Fruit fly (Drosophila melanogaster) whole organism, embryonic: ENCODE data around the gene Pgant2.

Source experiments
- BEAF-32 ChIP-seq: fragments of 200-800 bp; sonication (Bioruptor generic); optimal IDR thresholded peaks from 3 replicates; lab custom pipeline; 2017; ENCODE audit warnings: missing biosample characterization, missing genetic modification characterization, mild to moderate bottlenecking, moderate library complexity, missing genetic modification reagents
- C15 ChIP-seq: fragments of 200-800 bp; sonication (Bioruptor generic); IDR thresholded peaks from 3 replicates; pipeline ENCODE4 v1.3.6; 2022; ENCODE audit warnings: missing biosample characterization, missing genetic modification characterization
- CG10267 ChIP-seq: fragments of 200-800 bp; sonication (Bioruptor generic); optimal IDR thresholded peaks from 2 replicates; lab custom pipeline; 2018; ENCODE audit warnings: missing biosample characterization, mild to moderate bottlenecking, missing genetic modification characterization, moderate library complexity
- CG10654 ChIP-seq: fragments of 200-800 bp; sonication (Bioruptor generic); optimal IDR thresholded peaks from 2 replicates; lab custom pipeline; 2016; ENCODE audit warnings: missing biosample characterization, missing genetic modification characterization
- CG12769 ChIP-seq: fragments of 200-800 bp; sonication (Bioruptor generic); optimal IDR thresholded peaks from 2 replicates; lab custom pipeline; 2019; ENCODE audit warnings: missing biosample characterization, mild to moderate bottlenecking, missing genetic modification characterization, moderate library complexity
- CG13287 ChIP-seq: fragments of 200-800 bp; sonication (Bioruptor generic); IDR thresholded peaks from 2 replicates; pipeline ENCODE4 v1.3.6; 2022; ENCODE audit warnings: missing biosample characterization, missing genetic modification characterization; ENCODE audit not compliant: partially characterized antibody
- CG13624 ChIP-seq: fragments of 200-800 bp; sonication (Bioruptor generic); optimal IDR thresholded peaks from 2 replicates; lab custom pipeline; 2016; ENCODE audit warnings: missing biosample characterization, missing genetic modification characterization
- CG14014 ChIP-seq: fragments of 200-800 bp; sonication (Bioruptor generic); IDR thresholded peaks from 2 replicates; pipeline ENCODE4 v1.3.6; 2022; ENCODE audit warnings: missing biosample characterization, missing genetic modification characterization
- CG14050 ChIP-seq: fragments of 200-800 bp; sonication (Bioruptor generic); IDR thresholded peaks from 3 replicates; pipeline ENCODE4 v1.3.6; 2022; ENCODE audit warnings: missing biosample characterization, missing genetic modification characterization
- CG16863 ChIP-seq: fragments of 200-800 bp; sonication (Bioruptor generic); optimal IDR thresholded peaks from 3 replicates; lab custom pipeline; 2016; ENCODE audit warnings: missing biosample characterization, missing genetic modification characterization
- CG18011 ChIP-seq: fragments of 200-800 bp; sonication (Bioruptor generic); optimal IDR thresholded peaks from 2 replicates; lab custom pipeline; 2017; ENCODE audit warnings: missing biosample characterization, missing genetic modification characterization, mild to moderate bottlenecking, moderate library complexity, missing genotype
- CG2202 ChIP-seq: fragments of 200-800 bp; sonication (Bioruptor generic); optimal IDR thresholded peaks from 2 replicates; lab custom pipeline; 2018; ENCODE audit warnings: missing biosample characterization, mild to moderate bottlenecking, missing genetic modification characterization
- CG30020 ChIP-seq: fragments of 200-800 bp; optimal IDR thresholded peaks from 2 replicates; lab custom pipeline; 2019; ENCODE audit warnings: missing biosample characterization, mild to moderate bottlenecking, missing genetic modification characterization, moderate library complexity
- CG31365 ChIP-seq: fragments of 200-800 bp; sonication (Bioruptor generic); optimal IDR thresholded peaks from 2 replicates; lab custom pipeline; 2018; ENCODE audit warnings: missing biosample characterization, mild to moderate bottlenecking, missing genetic modification characterization
- CG31388 ChIP-seq: fragments of 200-800 bp; sonication (Bioruptor generic); optimal IDR thresholded peaks from 2 replicates; lab custom pipeline; 2016; ENCODE audit warnings: missing biosample characterization, missing genetic modification characterization
- CG31441 ChIP-seq: fragments of 200-800 bp; sonication (Bioruptor generic); IDR thresholded peaks from 2 replicates; pipeline ENCODE4 v1.3.6; 2022; ENCODE audit warnings: missing biosample characterization, missing genetic modification characterization
- CG3847 ChIP-seq: fragments of 200-800 bp; sonication (Bioruptor generic); IDR thresholded peaks from 2 replicates; pipeline ENCODE4 v1.3.6; 2022; ENCODE audit warnings: missing biosample characterization, missing genetic modification characterization
- CG4424 ChIP-seq: fragments of 200-800 bp; sonication (Bioruptor generic); optimal IDR thresholded peaks from 3 replicates; lab custom pipeline; 2016; ENCODE audit warnings: missing biosample characterization, missing genetic modification characterization
- CG4707 ChIP-seq: fragments of 200-800 bp; sonication (Bioruptor generic); optimal IDR thresholded peaks from 2 replicates; lab custom pipeline; 2018; ENCODE audit warnings: missing biosample characterization, mild to moderate bottlenecking, missing genetic modification characterization, moderate library complexity
- CG6854 ChIP-seq: fragments of 200-800 bp; sonication (Bioruptor generic); optimal IDR thresholded peaks from 3 replicates; lab custom pipeline; 2017; ENCODE audit warnings: missing biosample characterization, mild to moderate bottlenecking, missing genetic modification characterization
- CG7271 ChIP-seq: fragments of 200-800 bp; sonication (Bioruptor generic); optimal IDR thresholded peaks from 2 replicates; lab custom pipeline; 2018; ENCODE audit warnings: missing biosample characterization, mild to moderate bottlenecking, missing genetic modification characterization, moderate library complexity
- Doc2 ChIP-seq: fragments of 200-800 bp; sonication (Bioruptor generic); IDR thresholded peaks from 2 replicates; pipeline ENCODE4 v1.3.6; 2022; ENCODE audit warnings: missing biosample characterization, missing genetic modification characterization
- Dref ChIP-seq: fragments of 200-800 bp; sonication (Bioruptor generic); IDR thresholded peaks from 2 replicates; pipeline ENCODE4 v1.3.6; 2022; ENCODE audit warnings: missing biosample characterization, missing genetic modification characterization
- Drgx ChIP-seq: fragments of 200-800 bp; sonication (Bioruptor generic); IDR thresholded peaks from 2 replicates; pipeline ENCODE4 v1.3.6; 2022; ENCODE audit warnings: missing biosample characterization, missing genetic modification characterization
- E2f2 ChIP-seq: fragments of 200-800 bp; sonication (Bioruptor generic); IDR thresholded peaks from 2 replicates; pipeline ENCODE4 v1.3.6; 2022; ENCODE audit warnings: missing biosample characterization, missing genetic modification characterization
- Ets97D ChIP-seq: fragments of 200-800 bp; sonication (Bioruptor generic); optimal IDR thresholded peaks from 3 replicates; lab custom pipeline; 2016; ENCODE audit warnings: missing biosample characterization, missing genetic modification characterization
- HHEX ChIP-seq: fragments of 200-800 bp; sonication (Bioruptor generic); optimal IDR thresholded peaks from 3 replicates; lab custom pipeline; 2017; ENCODE audit warnings: missing biosample characterization, mild to moderate bottlenecking, missing genetic modification characterization, missing genetic modification reagents
- Hand ChIP-seq: fragments of 200-800 bp; sonication (Bioruptor generic); optimal IDR thresholded peaks from 2 replicates; lab custom pipeline; 2017; ENCODE audit warnings: mild to moderate bottlenecking, missing biosample characterization, missing genetic modification reagents, missing genetic modification characterization
- HmgZ ChIP-seq: fragments of 200-800 bp; sonication (Bioruptor generic); optimal IDR thresholded peaks from 2 replicates; lab custom pipeline; 2018; ENCODE audit warnings: missing biosample characterization, mild to moderate bottlenecking, missing genetic modification characterization
- Hr39 ChIP-seq: fragments of >200 bp; optimal IDR thresholded peaks from 2 replicates; lab custom pipeline; 2017
- Meics ChIP-seq: fragments of 200-800 bp; sonication (Bioruptor generic); optimal IDR thresholded peaks from 2 replicates; lab custom pipeline; 2017; ENCODE audit warnings: missing biosample characterization, mild to moderate bottlenecking, missing genetic modification characterization
- Spps ChIP-seq: fragments of 200-800 bp; sonication (Bioruptor generic); optimal IDR thresholded peaks from 2 replicates; lab custom pipeline; 2018; ENCODE audit warnings: missing biosample characterization, mild to moderate bottlenecking, missing genetic modification characterization
- Sry-β ChIP-seq: fragments of 200-800 bp; sonication (Bioruptor generic); optimal IDR thresholded peaks from 2 replicates; lab custom pipeline; 2018; ENCODE audit warnings: missing biosample characterization, mild to moderate bottlenecking, missing genetic modification characterization, moderate library complexity
- ac ChIP-seq: fragments of 200-800 bp; sonication (Bioruptor generic); optimal IDR thresholded peaks from 3 replicates; lab custom pipeline; 2017; ENCODE audit warnings: missing biosample characterization, mild to moderate bottlenecking, missing genetic modification characterization
- ara ChIP-seq: fragments of 200-800 bp; sonication (Bioruptor generic); IDR thresholded peaks from 2 replicates; pipeline ENCODE4 v1.3.6; 2022; ENCODE audit warnings: missing biosample characterization, missing genetic modification characterization
- cad ChIP-seq: fragments of >200 bp; optimal IDR thresholded peaks from 2 replicates; lab custom pipeline; 2017; ENCODE audit warnings: missing biosample characterization, missing genetic modification characterization
- crc ChIP-seq: fragments of 200-800 bp; sonication (Bioruptor generic); optimal IDR thresholded peaks from 2 replicates; lab custom pipeline; 2016; ENCODE audit warnings: missing biosample characterization, missing genetic modification characterization
- esg ChIP-seq: fragments of 200-800 bp; sonication (Bioruptor generic); conservative IDR thresholded peaks from 2 replicates; pipeline ENCODE4 v1.3.6; 2022; ENCODE audit warnings: missing biosample characterization, missing genetic modification characterization
- ftz-f1 ChIP-seq: fragments of 200-800 bp; sonication (Bioruptor generic); optimal IDR thresholded peaks from 2 replicates; lab custom pipeline; 2016; ENCODE audit warnings: missing biosample characterization, missing genetic modification characterization
- h ChIP-seq: fragments of >200 bp; optimal IDR thresholded peaks from 2 replicates; lab custom pipeline; 2017
- inv ChIP-seq: fragments of 200-800 bp; sonication (Bioruptor generic); IDR thresholded peaks from 2 replicates; pipeline ENCODE4 v1.3.6; 2022; ENCODE audit warnings: missing biosample characterization, missing genetic modification characterization; ENCODE audit not compliant: partially characterized antibody
- knrl ChIP-seq: fragments of 200-800 bp; sonication (Bioruptor generic); IDR thresholded peaks from 3 replicates; pipeline ENCODE4 v1.3.6; 2022; ENCODE audit warnings: missing biosample characterization, missing genetic modification characterization; ENCODE audit not compliant: partially characterized antibody
- nerfin-2 ChIP-seq: fragments of 200-800 bp; sonication (Bioruptor generic); IDR thresholded peaks from 2 replicates; pipeline ENCODE4 v1.3.6; 2022; ENCODE audit warnings: missing biosample characterization, missing genetic modification characterization; ENCODE audit not compliant: partially characterized antibody
- salm ChIP-seq: fragments of 200-800 bp; sonication (Bioruptor generic); optimal IDR thresholded peaks from 2 replicates; lab custom pipeline; 2018; ENCODE audit warnings: missing biosample characterization, mild to moderate bottlenecking, missing genetic modification characterization
- scrt ChIP-seq: fragments of 200-800 bp; sonication (Bioruptor generic); optimal IDR thresholded peaks from 2 replicates; lab custom pipeline; 2018; ENCODE audit warnings: missing biosample characterization, mild to moderate bottlenecking, missing genetic modification characterization, moderate library complexity
- sim ChIP-seq: fragments of 200-800 bp; sonication (Bioruptor generic); IDR thresholded peaks from 2 replicates; pipeline ENCODE4 v1.3.6; 2022; ENCODE audit warnings: missing biosample characterization, missing genetic modification characterization
- sr ChIP-seq: fragments of 200-800 bp; sonication (Bioruptor generic); IDR thresholded peaks from 3 replicates; pipeline ENCODE4 v1.3.6; 2022; ENCODE audit warnings: missing biosample characterization, missing genetic modification characterization
- sug ChIP-seq: fragments of 200-800 bp; optimal IDR thresholded peaks from 2 replicates; lab custom pipeline; 2019; ENCODE audit warnings: missing biosample characterization, mild to moderate bottlenecking, missing genetic modification characterization, moderate library complexity
- zf30C ChIP-seq: fragments of 200-800 bp; sonication (Bioruptor generic); optimal IDR thresholded peaks from 3 replicates; lab custom pipeline; 2018; ENCODE audit warnings: missing biosample characterization, mild to moderate bottlenecking, missing genetic modification characterization

Pgant2 gene

DNA sequence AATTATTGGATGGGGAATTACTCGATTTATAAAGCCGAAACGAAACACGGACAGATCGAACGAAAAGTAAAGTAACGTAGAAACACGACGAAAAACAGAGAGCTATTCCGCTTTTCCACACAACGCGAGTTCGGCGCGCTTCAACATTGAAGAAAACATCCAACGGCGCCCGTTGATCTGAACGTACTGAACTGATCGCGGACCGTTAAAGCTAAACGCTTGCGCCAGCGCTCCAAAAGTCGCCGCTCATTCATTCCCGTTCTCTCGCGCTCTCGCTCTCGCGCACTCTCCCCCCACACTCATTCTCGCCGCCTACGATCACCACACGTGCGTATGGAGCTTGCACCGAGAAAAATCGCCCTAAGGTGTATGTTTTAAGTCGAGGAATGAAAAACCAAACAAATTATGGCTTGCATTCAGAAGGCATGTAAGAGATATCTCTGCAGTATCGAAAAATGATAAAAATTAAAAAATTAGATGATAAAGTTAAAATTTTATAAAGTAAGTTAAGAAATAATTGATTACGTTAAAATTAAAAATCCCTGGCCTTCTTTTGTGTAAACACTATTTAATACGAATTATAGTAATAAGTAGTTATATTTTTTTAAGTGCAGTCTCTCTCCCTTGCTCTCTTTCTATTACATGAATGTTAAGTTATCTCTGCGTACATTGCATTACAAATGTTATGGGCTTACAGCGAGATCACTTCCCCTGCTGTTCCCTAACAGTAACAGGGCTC, 71.7 kb downstream of the Pgant2 start, which contains the start of gene E23 (continued):
- TF ChIP-seq HHEX (GFP tag; lab: Kevin White, UChicago) (peak; percentile 99), CG30020 (tag; lab: Kevin White, UChicago) (peak; percentile 92), esg (GFP tag; lab: Robert Waterston, UW) (peak; percentile 98), CG14050 (GFP tag; lab: Robert Waterston, UW) (peak; percentile 97), Ets97D (GFP tag; lab: Kevin White, UChicago) (peak; percentile 79), inv (GFP tag; lab: Robert Waterston, UW) (no peak), CG12769 (tag; lab: Kevin White, UChicago) (peak; percentile 89), ftz-f1 (GFP tag; lab: Kevin White, UChicago) (peak; percentile 92), ac (GFP tag; lab: Kevin White, UChicago) (no peak), CG18011 (GFP tag; lab: Kevin White, UChicago) (peak; percentile 92), CG31388 (GFP tag; lab: Kevin White, UChicago) (peak; percentile 92), CG13287 (GFP tag; lab: Robert Waterston, UW) (peak; percentile 70), cad (no peak), Hr39 (lab: Kevin White, UChicago) (no peak), Hand (peak; percentile 97), sr (peak; percentile 98), Meics (GFP tag; lab: Kevin White, UChicago) (peak; percentile 98), C15 (GFP tag; lab: Robert Waterston, UW) (peak; percentile 96), Doc2 (GFP tag; lab: Robert Waterston, UW) (no peak; the same call in none of the 2 replicates), zf30C (GFP tag; lab: Kevin White, UChicago) (peak; percentile 99), CG10267 (tag; lab: Kevin White, UChicago) (peak; percentile 97), h (lab: Kevin White, UChicago) (no peak), salm (peak; percentile 98), CG10654 (peak; percentile 98), CG6854 (GFP tag; lab: Kevin White, UChicago) (peak; percentile 96), HmgZ (peak; percentile 98), sim (GFP tag; lab: Robert Waterston, UW) (peak; percentile 95), CG4424 (GFP tag; lab: Kevin White, UChicago) (peak; percentile 99), ara (peak; percentile 96), CG13624 (GFP tag; lab: Kevin White, UChicago) (peak; percentile 91), Drgx (GFP tag; lab: Robert Waterston, UW) (peak; percentile 98), sug (tag; lab: Kevin White, UChicago) (peak; percentile 97), Sry-β (peak; percentile 75), CG3847 (GFP tag; lab: Robert Waterston, UW) (peak; percentile 98), Dref (GFP tag; lab: Robert Waterston, UW) (no peak), CG2202 (tag; lab: Kevin White, UChicago) (peak; percentile 99), CG7271 (tag; lab: Kevin White, UChicago) (peak; percentile 83), nerfin-2 (no peak), E2f2 (GFP tag; lab: Robert Waterston, UW) (peak; percentile 87), CG16863 (peak; percentile 94), scrt (peak; percentile 96), CG4707 (peak; percentile 93), CG31441 (peak; percentile 99), BEAF-32 (GFP tag; lab: Kevin White, UChicago) (peak; percentile 17), CG31365 (tag; lab: Kevin White, UChicago) (peak; percentile 82), CG14014 (peak; percentile 98), crc (GFP tag; lab: Kevin White, UChicago) (peak; percentile 82), Spps (peak; percentile 98), knrl (GFP tag; lab: Robert Waterston, UW) (no peak; the same call in 2 of the 3 replicates)
